Worm (Caenorhabditis elegans): ENCODE results near the gene F25E2.2.
A peak's percentile ranks its signal among the peaks of the same experiment; 100 is the strongest.

The F25E2.2 gene

DNA sequence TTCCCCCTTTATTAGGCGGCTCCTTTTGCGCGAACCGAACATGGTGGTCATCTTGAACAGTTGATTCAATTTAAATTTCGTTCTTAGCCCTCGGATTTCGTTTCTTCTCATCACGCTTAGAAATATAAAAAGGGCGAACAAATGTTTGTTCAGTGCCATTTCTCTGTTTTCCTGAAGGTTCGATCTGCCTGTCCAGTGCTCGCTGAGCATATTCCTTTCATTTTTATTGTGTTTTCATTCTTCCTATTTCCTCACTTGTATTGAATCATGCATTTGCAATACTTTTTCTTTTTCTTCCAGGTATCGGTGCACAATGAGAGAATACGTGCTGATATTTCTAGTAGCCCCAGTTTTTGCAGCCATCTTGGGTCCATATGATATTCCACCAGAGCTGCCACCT lies 33.2 kb downstream of the F25E2.2 start, which contains the start of gene nas-15:
nas-15 (plus strand) TSS at position 301 of the 400 bp plus-strand sequence.
- TF ChIP-seq lsy-27 (tag; optimal IDR thresholded peaks at IDR 0.05; ENCODE audit: borderline replicate concordance, insufficient read depth), result no peak

ce11 chrX:772184-772583 lies 38.4 kb downstream of the F25E2.2 start, which contains the start of gene T04G9.4:
Gene T04G9.4 (plus strand): TSS chrX:772476.
- no peak for TF ChIP-seq snpc-1.1 (tag; optimal IDR thresholded peaks at IDR 0.05; ENCODE audit: insufficient read depth)
- TF ChIP-seq ztf-26 (tag; optimal IDR thresholded peaks at IDR 0.05), result no peak
- no peak for TF ChIP-seq akir-1 (GFP tag; optimal IDR thresholded peaks at IDR 0.05)
- no peak for TF ChIP-seq snpc-1.3 (tag; optimal IDR thresholded peaks at IDR 0.05; ENCODE audit: insufficient read depth)
- no peak for TF ChIP-seq ztf-6 (GFP tag; IDR thresholded peaks at IDR 0.05)
- no peak for TF ChIP-seq him-1 (tag; optimal IDR thresholded peaks at IDR 0.05)
- TF ChIP-seq let-526 (GFP tag; IDR thresholded peaks at IDR 0.05), result no peak
- TF ChIP-seq fkh-3 (tag; optimal IDR thresholded peaks at IDR 0.05), result no peak
- TF ChIP-seq nhr-120 (GFP tag; IDR thresholded peaks at IDR 0.05), result no peak

ce11 chrX:770537-770936 lies 40.1 kb downstream of the F25E2.2 start, which contains the start of gene T04G9.7:
Gene T04G9.7 (plus strand): TSS chrX:770837.
- no peak for TF ChIP-seq T07F8.4 (tag; optimal IDR thresholded peaks at IDR 0.05)
- TF ChIP-seq hmg-20 (GFP tag; IDR thresholded peaks at IDR 0.05), result no peak
- no peak for TF ChIP-seq zfh-2 (GFP tag; conservative IDR thresholded peaks at IDR 0.05)
- TF ChIP-seq ceh-27 (GFP tag; optimal IDR thresholded peaks at IDR 0.05), result no peak
- TF ChIP-seq madf-3 (GFP tag; IDR thresholded peaks at IDR 0.05), result no peak
- no peak for TF ChIP-seq hlh-26 (GFP tag; conservative IDR thresholded peaks at IDR 0.05)
- no peak for TF ChIP-seq F57C9.4 (tag; optimal IDR thresholded peaks at IDR 0.05)
- no peak for TF ChIP-seq ceh-91 (GFP tag; IDR thresholded peaks at IDR 0.05)
- no peak for TF ChIP-seq lsy-27 (tag; optimal IDR thresholded peaks at IDR 0.05; ENCODE audit: borderline replicate concordance, insufficient read depth)
- TF ChIP-seq Y53F4B.3 (GFP tag; IDR thresholded peaks at IDR 0.05), result no peak
- no peak for TF ChIP-seq lag-1 (GFP tag; IDR thresholded peaks at IDR 0.05)
- no peak for TF ChIP-seq attf-5 (GFP tag; optimal IDR thresholded peaks at IDR 0.05)
- TF ChIP-seq nhr-120 (GFP tag; IDR thresholded peaks at IDR 0.05), result no peak
- TF ChIP-seq nfya-2 (GFP tag; IDR thresholded peaks at IDR 0.05), result no peak
- no peak for TF ChIP-seq nfya-1 (tag; optimal IDR thresholded peaks at IDR 0.05; ENCODE audit: borderline replicate concordance, insufficient read depth)

- no peak for TF ChIP-seq tbx-9 (tag; optimal IDR thresholded peaks at IDR 0.05; ENCODE audit: borderline replicate concordance)
- TF ChIP-seq nhr-120 (GFP tag; IDR thresholded peaks at IDR 0.05), result 0 out of 2 replicates have a peak, but pooled peaks have one; percentile 6
Observed at ce11 chrX:769550-769949, 41.0 kb downstream of the F25E2.2 start.

- no peak for TF ChIP-seq efl-1 (GFP tag; optimal IDR thresholded peaks at IDR 0.05)
- no peak for TF ChIP-seq hrde-1 (tag; optimal IDR thresholded peaks at IDR 0.05; ENCODE audit: borderline replicate concordance)
- TF ChIP-seq aptf-2 (GFP tag; conservative IDR thresholded peaks at IDR 0.05), result no peak
- TF ChIP-seq Y53G8AR.9 (GFP tag; conservative IDR thresholded peaks at IDR 0.05), result peak; percentile 90
- TF ChIP-seq lin-26 (GFP tag; IDR thresholded peaks at IDR 0.05), result 0 out of 2 replicates have a peak, but pooled peaks have one; percentile 21
- TF ChIP-seq ceh-40 (GFP tag; IDR thresholded peaks at IDR 0.05), result no peak
- no peak for TF ChIP-seq snpc-3.4 (tag; optimal IDR thresholded peaks at IDR 0.05)
- TF ChIP-seq C17E4.6 (GFP tag; IDR thresholded peaks at IDR 0.05), result no peak
- no peak for TF ChIP-seq Y95B8A.8 (GFP tag; IDR thresholded peaks at IDR 0.05)
- TF ChIP-seq ztf-26 (tag; optimal IDR thresholded peaks at IDR 0.05), result peak; percentile 79
- TF ChIP-seq sdz-38 (tag; optimal IDR thresholded peaks at IDR 0.05), result no peak
- TF ChIP-seq F39B2.1 (GFP tag; IDR thresholded peaks at IDR 0.05), result no peak
- TF ChIP-seq nfya-2 (GFP tag; IDR thresholded peaks at IDR 0.05), result no peak
- peak; percentile 68 for TF ChIP-seq hmg-1.2 (GFP tag; IDR thresholded peaks at IDR 0.05)
- TF ChIP-seq lin-35 (GFP tag; optimal IDR thresholded peaks at IDR 0.05), result peak in 1 of 3 experiments; percentile 15
- no peak for TF ChIP-seq ceh-79 (tag; optimal IDR thresholded peaks at IDR 0.05)
- TF ChIP-seq tlf-1 (GFP tag; optimal IDR thresholded peaks at IDR 0.05), result peak; percentile 76
- 0 out of 2 replicates have a peak, but pooled peaks have one; percentile 23 for TF ChIP-seq attf-3 (GFP tag; conservative IDR thresholded peaks at IDR 0.05)
Observed at ce11 chrX:768061-768646, 42.4 kb downstream of the F25E2.2 start, which contains the start of the genes trap-2 and ile-2. Gene trap-2 (minus strand): TSS chrX:768069. Gene ile-2 (plus strand): TSS chrX:768596.

All from whole organism, young adult.